Fruit fly (Drosophila melanogaster): ENCODE measurements around the gene Ac13E.
A peak's percentile ranks its signal among the peaks of the same experiment; 100 is the strongest.

DNA sequence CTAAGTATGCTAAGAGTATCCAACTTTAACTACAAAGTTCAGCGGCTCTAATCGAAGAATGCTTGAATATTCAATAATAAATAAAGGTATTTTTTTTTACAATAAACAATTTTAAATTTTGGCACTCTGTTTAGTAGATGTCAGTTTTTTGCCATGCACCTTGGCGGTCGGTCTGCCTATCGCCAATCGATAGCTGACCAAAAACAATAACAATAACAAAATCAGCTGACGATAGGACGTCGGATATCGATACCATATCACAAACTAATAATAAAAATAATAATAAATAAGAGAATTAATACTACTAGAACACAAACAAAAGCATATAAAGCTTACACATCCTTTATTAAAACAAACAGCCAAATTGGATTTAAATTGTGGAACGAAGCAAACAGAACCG lies 67.4 kb downstream of the Ac13E start, which contains the start of gene Gmap:
- no peak for TF ChIP-seq cic (GFP tag; optimal IDR thresholded peaks at IDR 0.05)
- TF ChIP-seq Mnt (GFP tag; optimal IDR thresholded peaks at IDR 0.05), result no peak
- TF ChIP-seq ovo (GFP tag; optimal IDR thresholded peaks at IDR 0.05), result no peak
- no peak for TF ChIP-seq CG33017 (tag; optimal IDR thresholded peaks at IDR 0.05)
- TF ChIP-seq Crg-1 (GFP tag; optimal IDR thresholded peaks at IDR 0.05), result no peak
- no peak for TF ChIP-seq CG7045 (GFP tag; optimal IDR thresholded peaks at IDR 0.05)
- TF ChIP-seq CG11617 (GFP tag; optimal IDR thresholded peaks at IDR 0.05), result no peak
- peak; percentile 57 for TF ChIP-seq kay (GFP tag; ENCODE audit: borderline replicate concordance)
- TF ChIP-seq tj (GFP tag; optimal IDR thresholded peaks at IDR 0.05), result no peak
- no peak for TF ChIP-seq pad (GFP tag; optimal IDR thresholded peaks at IDR 0.05)
- no peak for TF ChIP-seq Hr96 (GFP tag; optimal IDR thresholded peaks at IDR 0.05)
- no peak for TF ChIP-seq cnc (optimal IDR thresholded peaks at IDR 0.05)
